Fruit fly (Drosophila melanogaster): ENCODE data around the gene CG46339.

The CG46339 gene

DNA sequence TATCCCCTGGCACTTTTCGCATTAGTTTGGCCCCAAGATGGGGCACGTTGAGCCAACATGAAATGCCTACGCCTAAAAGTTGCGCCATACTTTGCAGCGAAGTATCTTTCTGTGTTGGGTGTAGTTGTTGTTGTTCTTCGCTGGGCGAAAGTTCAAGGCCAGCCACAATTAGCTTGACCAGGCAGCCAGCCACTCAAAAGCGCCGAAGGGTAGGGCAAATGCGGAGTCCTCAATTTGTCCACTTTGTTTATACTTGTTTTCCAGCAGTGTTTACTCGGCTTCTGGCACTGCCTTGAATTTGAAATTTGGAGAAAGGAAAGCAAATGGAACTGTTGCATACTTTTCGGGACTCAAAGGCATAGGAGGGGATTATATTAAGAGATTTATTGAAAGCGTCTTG lies 41.6 kb downstream of the CG46339 start:
- TF ChIP-seq CTCF (optimal IDR thresholded peaks at IDR 0.05): no peak

DNA sequence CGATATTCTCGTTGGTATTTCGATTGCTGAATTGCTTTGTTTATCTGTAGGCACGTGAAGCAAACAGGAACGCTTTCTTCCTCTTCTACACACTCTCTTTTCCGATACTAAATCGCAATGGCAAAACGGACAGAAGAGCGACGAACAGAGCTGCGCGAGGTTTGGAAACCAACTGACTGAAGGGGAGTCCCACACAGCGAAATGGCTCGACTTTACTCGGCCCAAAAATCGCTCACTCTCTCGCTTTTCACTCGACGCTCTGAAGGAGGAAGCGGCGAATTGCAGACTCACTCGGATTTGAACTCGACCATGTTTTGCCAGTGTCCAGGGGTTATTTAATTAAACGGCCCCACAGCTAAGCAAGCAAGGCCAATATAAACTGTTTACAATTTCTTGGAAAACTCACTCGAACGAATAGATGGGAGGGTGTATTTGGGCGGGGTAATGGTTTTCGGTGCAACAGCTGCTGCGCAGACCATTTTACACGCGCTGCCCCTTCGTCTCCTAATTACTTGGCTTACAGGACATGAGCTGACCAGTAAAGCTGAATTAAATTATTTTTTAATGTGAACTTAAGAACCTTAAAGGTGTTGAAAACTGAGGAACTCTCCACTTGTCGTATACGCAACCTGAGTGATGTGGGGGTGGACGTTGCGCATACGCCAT lies 42.9 kb downstream of the CG46339 start, which contains the start of gene CG6330:
Gene CG6330 (minus strand): TSS at position 178 of the 666 bp plus-strand sequence.
- TF ChIP-seq CG8478 (optimal IDR thresholded peaks at IDR 0.05) (no peak), CTCF (optimal IDR thresholded peaks at IDR 0.05) (no peak)

DNA sequence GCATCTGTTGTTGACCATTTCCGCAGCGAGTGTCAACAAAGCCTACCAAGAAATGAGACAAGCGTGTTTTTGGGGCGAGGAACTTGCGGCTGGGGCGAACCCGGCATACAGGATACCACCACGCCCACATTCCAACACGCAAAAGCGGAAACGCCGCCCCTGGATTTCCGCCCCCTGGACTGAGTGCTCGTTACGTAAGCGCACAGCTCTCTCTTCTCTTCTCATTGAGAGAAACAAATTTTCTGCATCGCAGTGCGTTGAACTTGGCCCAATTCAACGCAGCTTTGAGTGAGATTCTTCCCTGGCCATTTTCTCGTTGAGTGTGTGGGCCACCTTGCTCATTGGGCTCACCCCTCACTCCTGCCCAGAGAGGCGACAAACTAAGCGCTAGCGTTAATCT lies 44.9 kb downstream of the CG46339 start:
- TF ChIP-seq CTCF (optimal IDR thresholded peaks at IDR 0.05): no peak
- TF ChIP-seq CG8478 (optimal IDR thresholded peaks at IDR 0.05): no peak

DNA sequence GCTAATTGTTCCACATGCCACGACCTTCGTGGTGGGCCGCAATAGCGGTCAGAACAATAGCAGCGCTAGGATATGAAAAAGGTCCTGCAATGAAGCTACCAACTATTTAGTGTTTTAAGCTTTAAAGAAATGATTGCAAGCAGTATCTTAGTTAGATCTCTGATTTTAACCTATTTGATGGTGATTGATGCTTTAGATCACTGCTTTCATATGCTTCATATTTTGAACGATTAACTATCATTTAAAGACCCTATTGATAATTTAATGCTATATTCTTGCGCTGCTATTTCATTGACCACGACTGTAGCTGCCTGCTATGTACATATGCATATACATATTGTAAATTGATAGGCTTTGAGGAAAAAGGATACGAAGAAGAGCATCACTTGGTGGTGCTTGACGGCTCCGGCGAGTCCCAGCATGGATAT lies 48.2 kb downstream of the CG46339 start:
- no peak for TF ChIP-seq CG8478 (optimal IDR thresholded peaks at IDR 0.05)
- no peak for TF ChIP-seq CTCF (optimal IDR thresholded peaks at IDR 0.05)

DNA sequence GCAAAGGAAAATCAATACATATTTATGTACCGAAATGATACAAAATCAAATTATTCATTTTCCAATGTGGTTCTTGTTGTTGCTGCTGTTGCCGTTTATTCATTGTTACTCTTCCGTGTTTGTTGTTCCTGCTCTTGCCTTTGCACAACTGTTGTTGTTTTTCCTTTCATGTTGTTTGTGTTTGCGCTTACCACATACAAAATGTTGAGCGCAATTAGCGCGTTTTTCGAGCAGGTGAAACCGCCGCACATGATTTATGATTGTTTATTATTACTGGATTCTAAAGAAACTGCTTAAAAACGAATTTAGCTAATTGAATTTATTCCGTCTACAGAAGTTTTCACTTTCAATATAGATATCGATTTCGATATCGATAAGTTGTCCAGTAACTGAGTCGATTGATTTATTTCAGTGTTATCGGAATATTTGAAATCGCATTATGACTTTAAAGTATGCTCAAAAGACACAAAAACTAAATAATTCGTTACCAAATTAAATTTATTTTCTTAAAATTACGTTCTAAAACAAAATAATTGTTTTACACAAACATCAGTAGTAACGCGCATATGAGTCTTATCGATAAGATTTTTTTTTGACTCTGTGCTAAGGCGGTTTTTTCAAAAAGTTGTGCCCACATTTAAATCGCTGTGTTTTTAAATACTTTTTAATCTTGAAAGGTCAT lies 49.0 kb downstream of the CG46339 start, which contains the start of gene Tsp97E:
Gene Tsp97E (minus strand): TSS at position 366 of the 682 bp plus-strand sequence.
- no peak for TF ChIP-seq CG8478 (optimal IDR thresholded peaks at IDR 0.05)
- no peak for TF ChIP-seq CTCF (optimal IDR thresholded peaks at IDR 0.05)

DNA sequence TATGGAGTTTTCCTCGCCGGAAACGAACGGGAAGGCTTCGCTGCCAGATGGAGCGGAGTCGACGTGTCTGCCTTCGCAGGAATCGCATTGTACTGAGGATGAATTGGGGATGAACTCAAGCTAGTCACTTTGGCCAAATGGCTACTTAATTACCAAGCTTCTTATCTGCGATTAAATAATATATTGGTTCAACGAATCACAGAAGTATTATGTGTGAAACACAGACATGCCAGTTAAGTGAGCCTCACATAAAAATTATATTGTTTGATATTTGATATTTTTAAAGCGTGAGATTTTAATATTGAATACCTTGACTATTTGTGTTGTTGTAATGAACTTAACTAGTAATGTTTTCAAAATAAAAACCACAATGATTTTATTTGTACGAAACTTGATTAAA lies 50.8 kb downstream of the CG46339 start, which contains the start of gene Gr97a:
Gene Gr97a (minus strand): TSS at position 101 of the 400 bp plus-strand sequence.
- TF ChIP-seq CTCF (optimal IDR thresholded peaks at IDR 0.05): no peak
- no peak for TF ChIP-seq CG8478 (optimal IDR thresholded peaks at IDR 0.05)

DNA sequence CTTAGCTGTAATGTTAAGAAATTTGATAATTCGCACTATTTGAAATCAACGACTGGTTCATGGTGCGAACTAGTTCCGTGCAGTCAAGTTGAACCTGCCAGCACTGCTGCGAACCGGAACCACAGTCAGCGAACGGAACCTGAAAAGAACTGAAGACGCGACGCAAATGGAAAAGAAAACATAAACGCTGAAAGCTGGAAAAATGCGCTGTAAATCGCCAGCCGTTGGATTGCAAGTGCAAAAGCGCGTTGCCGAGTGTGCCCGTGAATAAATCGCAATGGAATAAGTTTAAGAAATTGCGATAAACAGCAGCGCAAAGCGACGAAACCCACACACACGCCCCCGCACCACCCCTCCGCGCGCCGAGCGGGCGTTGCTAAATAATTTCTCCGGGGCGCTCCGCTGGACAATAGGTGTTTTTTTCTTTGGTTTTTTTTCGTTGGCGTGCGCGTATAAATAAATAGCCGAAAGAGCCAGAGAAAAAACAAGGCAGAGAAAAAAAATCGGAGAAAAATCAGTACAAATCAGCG lies 51.3 kb downstream of the CG46339 start, which contains the start of gene CG5521:
Gene CG5521 (plus strand): TSS at position 137 of the 530 bp plus-strand sequence.
- TF ChIP-seq CG8478 (optimal IDR thresholded peaks at IDR 0.05) (no peak), CTCF (optimal IDR thresholded peaks at IDR 0.05) (no peak)

DNA sequence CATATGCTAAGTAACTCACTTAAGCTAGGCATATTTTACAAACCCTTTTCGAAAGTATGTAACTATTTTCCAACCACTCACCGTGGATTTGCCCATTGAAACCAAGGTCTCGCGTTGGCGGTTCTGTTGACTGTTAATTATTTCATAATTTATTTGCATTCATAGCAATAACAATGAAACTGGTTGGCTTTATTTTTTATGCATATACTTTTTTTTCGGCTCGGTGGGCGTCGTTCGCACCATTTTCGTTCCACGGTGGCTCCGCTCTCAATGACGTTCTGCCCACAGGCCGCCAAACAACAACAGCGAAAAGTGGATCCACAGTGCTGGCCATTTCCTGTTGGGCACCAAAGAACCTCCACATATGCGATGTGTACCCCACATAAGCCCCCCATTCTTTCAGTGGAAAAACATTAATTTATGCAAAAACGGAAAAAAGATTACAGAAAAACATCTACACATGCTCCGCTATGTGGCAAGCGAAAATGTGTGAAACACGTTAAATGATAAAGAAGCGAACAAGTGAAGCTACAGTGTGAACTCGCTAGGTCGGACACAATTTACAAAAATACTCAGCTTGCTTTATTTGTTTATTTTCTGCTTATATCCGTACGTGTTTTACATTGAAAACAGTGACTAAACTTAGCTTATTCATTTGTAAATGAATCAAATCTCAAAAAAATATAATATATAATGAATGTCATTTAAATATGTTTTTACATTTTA lies 52.2 kb downstream of the CG46339 start:
- TF ChIP-seq CG8478 (optimal IDR thresholded peaks at IDR 0.05) (no peak), CTCF (optimal IDR thresholded peaks at IDR 0.05) (no peak)

DNA sequence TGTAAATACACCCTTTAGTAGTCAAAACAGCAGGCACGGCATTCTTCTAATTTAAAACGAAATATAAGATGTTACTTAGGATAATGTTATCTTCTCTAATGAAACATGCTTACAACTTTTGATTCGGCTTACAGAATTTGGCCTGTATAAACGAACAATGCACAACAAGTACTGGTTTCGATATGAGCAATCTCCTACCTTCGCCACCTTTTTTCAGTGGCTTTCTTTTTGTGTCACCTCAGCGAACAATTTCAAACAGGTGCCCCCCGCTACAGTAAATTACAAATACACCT lies 52.7 kb downstream of the CG46339 start:
- no peak for TF ChIP-seq CTCF (optimal IDR thresholded peaks at IDR 0.05)
- TF ChIP-seq CG8478 (optimal IDR thresholded peaks at IDR 0.05): no peak

DNA sequence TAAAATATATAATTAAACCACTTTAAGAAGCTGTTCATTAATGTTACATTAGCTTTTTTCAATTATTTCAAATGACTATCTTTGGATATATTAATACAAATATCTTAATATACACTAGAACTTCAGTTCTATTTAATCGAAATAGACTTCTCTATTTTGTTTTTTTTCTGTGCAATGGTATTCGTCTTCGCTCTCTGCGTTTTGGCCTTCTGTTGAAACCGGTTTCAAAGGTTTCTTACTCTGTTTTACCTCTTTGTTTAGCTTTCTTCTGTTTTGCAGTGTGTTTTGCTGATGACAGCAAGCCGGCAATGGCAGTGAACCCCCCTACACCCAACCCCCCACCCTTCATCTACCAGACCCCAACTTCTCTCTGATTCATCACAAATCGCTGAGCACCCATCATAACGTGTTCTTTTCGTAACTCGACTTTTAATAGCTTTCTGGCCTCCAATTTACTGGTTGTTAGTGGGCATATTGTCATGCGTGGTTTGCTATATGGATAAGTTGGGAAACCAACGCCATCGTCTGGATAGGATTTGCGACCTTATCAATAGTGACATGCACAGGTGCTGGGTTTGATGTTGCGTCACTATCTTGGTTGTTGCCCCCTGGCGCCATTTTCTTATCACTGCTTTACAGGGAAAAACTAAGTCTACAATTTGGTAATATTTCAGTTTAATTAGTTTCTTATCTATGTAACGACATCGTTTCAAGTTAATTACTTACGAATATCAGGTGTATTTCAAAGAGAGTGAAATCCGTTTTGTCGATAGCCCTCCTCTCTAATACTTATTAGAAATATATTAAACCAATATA lies 53.5 kb downstream of the CG46339 start:
- TF ChIP-seq CG8478 (optimal IDR thresholded peaks at IDR 0.05): no peak
- TF ChIP-seq CTCF (optimal IDR thresholded peaks at IDR 0.05): no peak

DNA sequence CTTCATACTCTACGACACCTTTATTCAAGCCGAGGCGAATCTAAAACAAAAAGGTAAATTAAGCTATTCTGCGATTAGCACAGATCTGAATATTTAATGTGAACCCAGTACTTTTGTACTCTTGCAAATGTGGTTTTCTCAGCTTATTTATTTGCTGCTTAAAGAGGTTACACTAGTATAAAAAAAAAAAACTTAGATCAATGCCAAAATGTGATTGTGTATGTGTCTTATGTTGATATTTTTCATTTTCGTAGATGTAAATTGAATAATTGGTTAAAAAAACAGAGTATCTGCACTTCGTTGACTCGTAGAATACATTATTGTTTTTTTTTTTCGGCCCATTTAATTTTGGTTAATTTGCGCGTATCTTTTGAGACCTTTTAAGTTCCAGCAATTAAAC lies 54.2 kb downstream of the CG46339 start:
- no peak for TF ChIP-seq CTCF (optimal IDR thresholded peaks at IDR 0.05)
- no peak for TF ChIP-seq CG8478 (optimal IDR thresholded peaks at IDR 0.05)

DNA sequence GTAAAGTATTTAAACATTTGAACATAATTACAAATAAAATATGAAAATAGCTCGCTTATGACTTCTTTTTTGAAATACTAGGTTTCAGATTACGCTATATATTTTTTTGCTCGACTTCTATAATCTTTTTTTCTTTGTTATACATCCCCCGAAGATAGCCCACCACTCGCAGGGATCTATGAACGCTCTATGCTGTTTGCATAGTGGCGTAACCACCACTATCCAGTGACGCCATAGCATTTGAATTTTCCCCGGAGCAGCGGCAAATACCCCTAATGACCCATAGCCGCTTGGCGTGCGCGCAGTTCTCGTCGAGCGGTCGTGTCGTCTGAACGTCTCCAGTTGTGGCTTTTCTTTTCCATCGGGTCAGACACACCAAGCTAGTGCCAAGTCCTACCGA lies 62.7 kb downstream of the CG46339 start, which contains the start of the genes CG14253 and CG46313:
Gene CG14253 (plus strand): TSS at position 301 of the 400 bp plus-strand sequence.
Gene CG46313 (plus strand): TSS at position 301 of the 400 bp plus-strand sequence.
- TF ChIP-seq CTCF (optimal IDR thresholded peaks at IDR 0.05) (no peak), CG8478 (optimal IDR thresholded peaks at IDR 0.05) (no peak)

DNA sequence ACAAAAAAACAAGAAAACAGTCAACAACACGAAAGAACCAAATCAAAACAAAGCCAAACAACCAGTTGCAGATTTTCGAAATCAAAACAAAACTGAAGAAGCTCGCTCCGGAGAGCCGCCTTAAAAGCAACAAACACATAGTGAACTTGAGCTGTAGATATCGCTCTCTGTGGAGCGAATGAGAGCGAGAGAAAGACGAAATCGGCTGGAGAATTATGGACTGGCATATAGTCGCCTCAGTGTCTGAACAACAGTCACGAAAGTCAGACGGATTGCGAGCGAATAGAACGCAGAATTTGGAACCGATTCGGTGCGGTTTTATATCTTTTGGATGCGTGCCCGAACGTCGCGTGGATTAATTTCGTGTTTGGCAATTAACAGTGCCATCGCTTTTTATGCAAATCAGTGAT lies 64.7 kb downstream of the CG46339 start:
- TF ChIP-seq CG8478 (optimal IDR thresholded peaks at IDR 0.05) (no peak), CTCF (optimal IDR thresholded peaks at IDR 0.05) (no peak)

DNA sequence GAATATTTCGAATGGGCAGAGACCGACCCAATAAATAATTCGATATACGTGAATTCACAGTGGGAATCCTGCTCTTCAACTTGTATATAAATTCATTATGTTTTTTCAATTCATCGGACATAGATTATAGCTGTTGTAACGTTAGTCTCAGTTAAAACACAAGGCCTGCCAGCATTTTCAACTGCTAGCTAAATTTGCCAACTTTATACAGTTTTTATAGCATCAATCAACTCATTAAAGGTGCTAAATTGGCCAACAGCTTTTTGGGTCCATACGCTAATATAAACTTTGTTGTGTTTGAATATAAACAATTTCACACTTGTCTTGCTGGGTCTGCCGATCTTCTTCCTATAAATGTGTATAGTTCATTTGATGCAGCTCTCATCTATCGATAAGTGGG lies 66.5 kb downstream of the CG46339 start:
- TF ChIP-seq CTCF (optimal IDR thresholded peaks at IDR 0.05) (no peak), CG8478 (optimal IDR thresholded peaks at IDR 0.05) (no peak)
